Fruit fly (Drosophila melanogaster): Measurements from ENCODE around the gene CG14435.
A peak's percentile ranks its signal among the peaks of the same experiment; 100 is the strongest.

The CG14435 gene

DNA sequence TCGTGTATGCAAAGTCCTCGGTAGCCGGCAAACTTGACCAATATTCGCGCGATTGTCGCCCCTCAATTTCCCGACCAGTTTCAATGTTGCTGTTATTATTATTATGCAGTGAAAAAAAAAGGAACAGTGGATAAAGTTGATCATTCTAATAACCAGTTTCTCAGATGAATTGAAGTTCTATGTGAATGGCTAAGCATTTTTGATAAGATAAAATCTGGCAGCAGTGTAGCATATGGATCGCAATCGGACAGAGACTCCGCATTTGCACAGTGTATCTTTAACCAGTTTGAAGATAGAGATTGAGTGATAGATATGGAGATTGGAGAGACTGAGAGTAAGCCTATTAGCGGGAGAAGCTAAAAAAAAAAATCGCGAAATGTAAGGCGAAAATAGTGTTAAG lies 50.3 kb downstream of the CG14435 start (continued):
- TF ChIP-seq CG6254 (GFP tag; optimal IDR thresholded peaks at IDR 0.05) (no peak), Sox102F (GFP tag; optimal IDR thresholded peaks at IDR 0.05) (peak; percentile 83), Drgx (GFP tag; IDR thresholded peaks at IDR 0.05) (peak; percentile 90), Fer1 (GFP tag; optimal IDR thresholded peaks at IDR 0.05) (peak; percentile 64), caup (GFP tag; optimal IDR thresholded peaks at IDR 0.05; ENCODE audit: severe bottlenecking) (peak; percentile 70), row (GFP tag; IDR thresholded peaks at IDR 0.05) (peak; percentile 68), jumu (GFP tag; optimal IDR thresholded peaks at IDR 0.05) (peak; percentile 52), CG6854 (GFP tag; optimal IDR thresholded peaks at IDR 0.05) (no peak), CG11093 (GFP tag; IDR thresholded peaks at IDR 0.05) (peak; percentile 52; the same call in 2 of the 3 replicates), CG5953 (GFP tag; IDR thresholded peaks at IDR 0.05) (0 out of 2 replicates have a peak, but pooled peaks have one; percentile 8), jing (GFP tag; optimal IDR thresholded peaks at IDR 0.05) (peak; percentile 67), CG6175 (GFP tag; IDR thresholded peaks at IDR 0.05) (peak; percentile 65; the same call in 2 of the 3 replicates), tgo (GFP tag; IDR thresholded peaks at IDR 0.05) (peak; percentile 72), da (GFP tag; optimal IDR thresholded peaks at IDR 0.05) (peak; percentile 30), hth (optimal IDR thresholded peaks at IDR 0.05) (no peak), CG7987 (GFP tag; optimal IDR thresholded peaks at IDR 0.05) (peak; percentile 42), Doc2 (GFP tag; IDR thresholded peaks at IDR 0.05) (no peak), Fer2 (tag; optimal IDR thresholded peaks at IDR 0.05) (peak; percentile 33), Bteb2 (GFP tag; optimal IDR thresholded peaks at IDR 0.05) (peak; percentile 64), CG7839 (tag; optimal IDR thresholded peaks at IDR 0.05) (peak; percentile 79), CG32767 (GFP tag; IDR thresholded peaks at IDR 0.05) (peak; percentile 30; the same call in 1 of the 2 replicates), fd3F (GFP tag; optimal IDR thresholded peaks at IDR 0.05) (peak; percentile 69), jigr1 (GFP tag; IDR thresholded peaks at IDR 0.05) (peak; percentile 60; the same call in 2 of the 3 replicates), CG11247 (GFP tag; IDR thresholded peaks at IDR 0.05) (peak; percentile 56), sob (GFP tag; IDR thresholded peaks at IDR 0.05) (peak; percentile 77), cato (GFP tag; optimal IDR thresholded peaks at IDR 0.05; ENCODE audit: borderline replicate concordance) (peak; percentile 43), CG10543 (GFP tag; optimal IDR thresholded peaks at IDR 0.05) (no peak), ase (GFP tag; IDR thresholded peaks at IDR 0.05) (peak; percentile 65; the same call in 2 of the 3 replicates), Tbp (GFP tag; optimal IDR thresholded peaks at IDR 0.05) (no peak), bowl (GFP tag; IDR thresholded peaks at IDR 0.05) (0 out of 2 replicates have a peak, but pooled peaks have one; percentile 30), CG3726 (GFP tag; IDR thresholded peaks at IDR 0.05) (no peak), CG31224 (GFP tag; IDR thresholded peaks at IDR 0.05) (peak; percentile 68; the same call in 1 of the 2 replicates), CG12299 (tag; optimal IDR thresholded peaks at IDR 0.05) (no peak), CG11398 (GFP tag; optimal IDR thresholded peaks at IDR 0.05) (peak; percentile 42), pnt (GFP tag; optimal IDR thresholded peaks at IDR 0.05) (peak; percentile 54), shn (GFP tag; optimal IDR thresholded peaks at IDR 0.05) (peak; percentile 56), CG9817 (tag; optimal IDR thresholded peaks at IDR 0.05) (peak; percentile 77), Hr78 (GFP tag; optimal IDR thresholded peaks at IDR 0.05) (no peak), run (tag; optimal IDR thresholded peaks at IDR 0.05) (no peak), Abd-B (GFP tag; optimal IDR thresholded peaks at IDR 0.05) (peak; percentile 58), CG17568 (GFP tag; optimal IDR thresholded peaks at IDR 0.05) (no peak), CG10274 (GFP tag; optimal IDR thresholded peaks at IDR 0.05) (peak; percentile 43), tll (GFP tag; optimal IDR thresholded peaks at IDR 0.05) (no peak), oc (tag; optimal IDR thresholded peaks at IDR 0.05) (peak; percentile 56), Hey (tag; optimal IDR thresholded peaks at IDR 0.05) (no peak), CG31388 (GFP tag; optimal IDR thresholded peaks at IDR 0.05) (no peak), CG7928 (GFP tag; optimal IDR thresholded peaks at IDR 0.05) (no peak), Ets97D (GFP tag; optimal IDR thresholded peaks at IDR 0.05) (peak; percentile 10), eve (GFP tag; optimal IDR thresholded peaks at IDR 0.05) (no peak), Vsx1 (GFP tag; optimal IDR thresholded peaks at IDR 0.05) (peak; percentile 14)

Data from whole organism, embryonic.